Worm (Caenorhabditis elegans) whole organism, mixed stage, embryonic: ENCODE results near the gene faah-4.

Experiments used
- drap-1 ChIP-seq: fragments of 200-800 bp; sonication (Bioruptor generic); optimal IDR thresholded peaks from 3 replicates; lab custom pipeline; 2018; ENCODE audit warnings: mild to moderate bottlenecking, missing genetic modification characterization, missing compliant biosample characterization
- elt-3 ChIP-seq: fragments of 150-350 bp; optimal IDR thresholded peaks from 2 replicates; lab custom pipeline; 2014; ENCODE audit warnings: missing biosample characterization, missing genetic modification characterization
- nhr-28 ChIP-seq: fragments of 150-350 bp; optimal IDR thresholded peaks from 2 replicates; lab custom pipeline; 2014; ENCODE audit warnings: missing biosample characterization, missing genetic modification characterization
- pha-4 ChIP-seq: fragments of 150-350 bp; optimal IDR thresholded peaks from 2 replicates; lab custom pipeline; 2018; ENCODE audit warnings: missing biosample characterization, missing genetic modification reagents, missing genetic modification characterization
- sem-2 ChIP-seq: fragments of 200-800 bp; sonication (Bioruptor generic); optimal IDR thresholded peaks from 2 replicates; lab custom pipeline; 2018; ENCODE audit warnings: mild to moderate bottlenecking, missing genetic modification characterization, missing compliant biosample characterization
- ztf-11 ChIP-seq: fragments of 150-350 bp; optimal IDR thresholded peaks from 2 replicates; lab custom pipeline; 2014; ENCODE audit warnings: missing biosample characterization, missing genetic modification characterization

DNA sequence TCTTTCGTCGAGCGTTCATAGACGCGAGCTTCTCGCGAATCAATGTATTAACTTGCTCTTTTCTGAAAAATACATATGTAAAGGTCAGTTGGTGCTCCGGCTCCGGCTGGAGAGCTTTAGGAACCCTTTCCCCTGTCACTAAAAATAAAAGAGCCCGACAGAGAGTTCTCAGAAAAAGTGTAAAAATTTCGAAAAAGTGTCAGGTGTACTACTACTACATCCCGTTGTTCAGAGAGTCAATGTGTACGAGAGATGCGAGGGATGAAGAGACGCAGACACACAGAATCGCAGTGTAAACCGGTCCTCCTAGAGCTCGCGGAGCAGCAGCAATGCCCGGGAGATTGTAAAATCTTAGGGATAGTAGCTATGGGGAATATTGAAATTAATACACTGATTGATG is 33.0 kb upstream of the faah-4 start:
- TF ChIP-seq pha-4, result no peak
- no peak for TF ChIP-seq ztf-11
- no peak for TF ChIP-seq sem-2
- no peak for TF ChIP-seq drap-1 (GFP tag; lab: Kevin White, UChicago)
- no peak for TF ChIP-seq nhr-28 (tag; lab: Kevin White, UChicago)
- no peak for TF ChIP-seq elt-3 (tag; lab: Kevin White, UChicago)
